Worm (Caenorhabditis elegans) whole organism, mixed stage, embryonic: ENCODE measurements around the gene arrd-6.

Experiments used
- ces-1 ChIP-seq: fragments of 150-350 bp; optimal IDR thresholded peaks from 2 replicates; lab custom pipeline; 2014; ENCODE audit warnings: missing biosample characterization, missing genetic modification reagents, missing genetic modification characterization
- nhr-237 ChIP-seq: fragments of 150-350 bp; optimal IDR thresholded peaks from 2 replicates; lab custom pipeline; 2014; ENCODE audit warnings: missing biosample characterization, missing genetic modification characterization
- nhr-28 ChIP-seq: fragments of 150-350 bp; optimal IDR thresholded peaks from 2 replicates; lab custom pipeline; 2014; ENCODE audit warnings: missing biosample characterization, missing genetic modification characterization
- snpc-4 ChIP-seq: fragments of 150-350 bp; optimal IDR thresholded peaks from 2 replicates; lab custom pipeline; 2014; ENCODE audit warnings: missing biosample characterization, missing genetic modification characterization
- sptf-1 ChIP-seq: sonication (generic microtip); optimal IDR thresholded peaks from 2 replicates; lab custom pipeline; 2017; ENCODE audit warnings: mild to moderate bottlenecking, missing genetic modification characterization, moderate library complexity, missing compliant biosample characterization

DNA sequence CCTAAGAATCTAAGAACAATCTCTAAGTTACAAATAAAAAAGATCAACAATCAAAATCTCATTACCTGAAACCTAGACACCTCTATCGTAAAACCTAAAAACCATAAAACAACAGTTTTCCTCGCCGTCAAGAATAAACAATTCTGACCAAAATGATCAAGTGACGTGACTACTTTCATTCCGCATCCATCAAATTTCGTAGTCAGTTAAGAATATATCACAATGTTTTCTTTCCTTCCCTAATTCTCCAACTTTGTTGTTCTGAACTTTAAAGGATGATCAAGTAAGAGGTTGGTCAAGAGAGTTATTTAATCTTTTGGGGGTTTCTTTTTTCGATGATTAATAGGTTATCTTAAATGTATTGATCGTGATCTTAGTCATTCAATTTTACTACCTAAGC, 20.8 kb downstream of the arrd-6 start:
- TF ChIP-seq snpc-4 (tag; lab: Kevin White, UChicago): no peak
- TF ChIP-seq nhr-28 (tag; lab: Kevin White, UChicago): no peak
- TF ChIP-seq nhr-237 (tag; lab: Kevin White, UChicago): no peak
- TF ChIP-seq sptf-1 (tag; lab: Kevin White, UChicago): no peak
- TF ChIP-seq ces-1 (GFP tag; lab: Kevin White, UChicago): no peak
